Worm (Caenorhabditis elegans) whole organism, early embryonic: ENCODE results near the gene F20D6.8.

Experiments
- B0310.2 ChIP-seq: sonication (generic microtip); optimal IDR thresholded peaks from 2 replicates; lab custom pipeline; 2016; ENCODE audit warnings: mild to moderate bottlenecking, missing genetic modification characterization, missing compliant biosample characterization
- F13C5.2 ChIP-seq: sonication (generic microtip); optimal IDR thresholded peaks from 2 replicates; lab custom pipeline; 2017; ENCODE audit warnings: mild to moderate bottlenecking, missing genetic modification characterization, inconsistent platforms, missing compliant biosample characterization
- aly-1 ChIP-seq: sonication (generic microtip); optimal IDR thresholded peaks from 2 replicates; lab custom pipeline; 2016; ENCODE audit warnings: missing genetic modification characterization, missing compliant biosample characterization
- ama-1 ChIP-seq: fragments of 150-350 bp; optimal IDR thresholded peaks from 2 replicates; lab custom pipeline; 2014
- ceh-13 ChIP-seq: fragments of 200-800 bp; sonication (Bioruptor generic); optimal IDR thresholded peaks from 2 replicates; lab custom pipeline; 2018; ENCODE audit warnings: mild to moderate bottlenecking, missing genetic modification characterization, missing compliant biosample characterization
- ceh-36 ChIP-seq: sonication (generic microtip); optimal IDR thresholded peaks from 2 replicates; lab custom pipeline; 2016; ENCODE audit warnings: missing genetic modification characterization, inconsistent platforms, missing compliant biosample characterization
- ets-7 ChIP-seq: sonication (generic microtip); optimal IDR thresholded peaks from 2 replicates; lab custom pipeline; 2016; ENCODE audit warnings: missing genotype, missing genetic modification characterization, missing compliant biosample characterization
- flt-1 ChIP-seq: fragments of 200-800 bp; sonication (Bioruptor generic); IDR thresholded peaks from 2 replicates; pipeline ENCODE4 v1.3.6; 2022; ENCODE audit warnings: missing genetic modification characterization, missing compliant biosample characterization
- hmbx-1 ChIP-seq: sonication (generic microtip); optimal IDR thresholded peaks from 2 replicates; lab custom pipeline; 2016; ENCODE audit warnings: mild to moderate bottlenecking, missing genetic modification characterization, missing compliant biosample characterization
- hmg-4 ChIP-seq: fragments of 200-800 bp; sonication (Bioruptor generic); optimal IDR thresholded peaks from 2 replicates; lab custom pipeline; 2018; ENCODE audit warnings: mild to moderate bottlenecking, missing genetic modification characterization, missing compliant biosample characterization
- hnd-1 ChIP-seq: sonication (generic microtip); optimal IDR thresholded peaks from 2 replicates; lab custom pipeline; 2016; ENCODE audit warnings: missing genetic modification characterization, missing compliant biosample characterization
- pes-1 ChIP-seq: fragments of 200-800 bp; sonication (Bioruptor generic); IDR thresholded peaks from 2 replicates; pipeline ENCODE4 v1.3.6; 2022; ENCODE audit warnings: missing genetic modification reagents, missing genetic modification characterization, missing compliant biosample characterization
- scrt-1 ChIP-seq: fragments of 200-800 bp; sonication (Bioruptor generic); IDR thresholded peaks from 2 replicates; pipeline ENCODE4 v1.3.6; 2022; ENCODE audit warnings: missing genetic modification characterization, missing compliant biosample characterization
- sea-1 ChIP-seq: fragments of 200-800 bp; sonication (Bioruptor generic); conservative IDR thresholded peaks from 2 replicates; pipeline ENCODE4 v1.3.6; 2022; ENCODE audit warnings: missing genetic modification characterization, missing compliant biosample characterization
- tbx-11 ChIP-seq: fragments of 200-800 bp; sonication (Bioruptor generic); IDR thresholded peaks from 2 replicates; pipeline ENCODE4 v1.3.6; 2022; ENCODE audit warnings: missing genetic modification characterization, missing compliant biosample characterization
- tbx-37 ChIP-seq: fragments of 200-800 bp; sonication (Bioruptor generic); conservative IDR thresholded peaks from 2 replicates; pipeline ENCODE4 v1.3.6; 2022; ENCODE audit warnings: missing genetic modification reagents, missing genetic modification characterization, missing compliant biosample characterization
- tra-4 ChIP-seq: sonication (generic microtip); optimal IDR thresholded peaks from 2 replicates; lab custom pipeline; 2017; ENCODE audit warnings: missing genetic modification characterization, missing compliant biosample characterization

The F20D6.8 gene

ce11 chrV:8155743-8156142, 12.3 kb downstream of the F20D6.8 start:
- TF ChIP-seq F13C5.2 (tag; lab: Kevin White, UChicago) (no peak), pes-1 (GFP tag; lab: Robert Waterston, UW) (no peak), hnd-1 (tag; lab: Kevin White, UChicago) (no peak), sea-1 (GFP tag; lab: Robert Waterston, UW) (no peak)

- TF ChIP-seq hmg-4 = no peak
- TF ChIP-seq tbx-11 = no peak
- TF ChIP-seq ceh-36 (tag; lab: Kevin White, UChicago) = no peak
- no peak for TF ChIP-seq B0310.2 (tag; lab: Kevin White, UChicago)
- TF ChIP-seq tra-4 (tag; lab: Kevin White, UChicago) = no peak
- TF ChIP-seq hnd-1 (tag; lab: Kevin White, UChicago) = no peak
- TF ChIP-seq F13C5.2 (tag; lab: Kevin White, UChicago) = no peak
- TF ChIP-seq hmbx-1 (tag; lab: Kevin White, UChicago) = no peak
- no peak for TF ChIP-seq ama-1
- TF ChIP-seq scrt-1 (GFP tag; lab: Robert Waterston, UW) = no peak
- no peak for TF ChIP-seq aly-1 (tag; lab: Kevin White, UChicago)
- no peak for TF ChIP-seq ets-7 (tag; lab: Kevin White, UChicago)
- TF ChIP-seq ceh-13 (GFP tag; lab: Kevin White, UChicago) = no peak
- no peak for TF ChIP-seq sea-1 (GFP tag; lab: Robert Waterston, UW)
- TF ChIP-seq flt-1 (GFP tag; lab: Robert Waterston, UW) = no peak
- no peak for TF ChIP-seq tbx-37 (GFP tag; lab: Robert Waterston, UW)
- TF ChIP-seq pes-1 (GFP tag; lab: Robert Waterston, UW) = no peak
Measured at ce11 chrV:8145329-8145728, 22.7 kb downstream of the F20D6.8 start, which contains the start of gene D1014.13. Gene D1014.13, plus strand, starts transcription at chrV:8145629.

- TF ChIP-seq hmbx-1 (tag; lab: Kevin White, UChicago) (no peak), hmg-4 (no peak), hnd-1 (tag; lab: Kevin White, UChicago) (no peak), tra-4 (tag; lab: Kevin White, UChicago) (no peak), aly-1 (tag; lab: Kevin White, UChicago) (no peak), ama-1 (no peak), scrt-1 (GFP tag; lab: Robert Waterston, UW) (no peak), ceh-13 (GFP tag; lab: Kevin White, UChicago) (no peak), tbx-11 (no peak), F13C5.2 (tag; lab: Kevin White, UChicago) (no peak), B0310.2 (tag; lab: Kevin White, UChicago) (no peak), ceh-36 (tag; lab: Kevin White, UChicago) (no peak), flt-1 (GFP tag; lab: Robert Waterston, UW) (no peak), pes-1 (GFP tag; lab: Robert Waterston, UW) (no peak), tbx-37 (GFP tag; lab: Robert Waterston, UW) (no peak), sea-1 (GFP tag; lab: Robert Waterston, UW) (no peak), ets-7 (tag; lab: Kevin White, UChicago) (no peak)
Measured at ce11 chrV:8144515-8144914, 23.6 kb downstream of the F20D6.8 start.

- TF ChIP-seq hmg-4 (no peak), ets-7 (tag; lab: Kevin White, UChicago) (no peak), ama-1 (no peak), sea-1 (GFP tag; lab: Robert Waterston, UW) (no peak), hnd-1 (tag; lab: Kevin White, UChicago) (no peak), ceh-36 (tag; lab: Kevin White, UChicago) (no peak), flt-1 (GFP tag; lab: Robert Waterston, UW) (no peak), ceh-13 (GFP tag; lab: Kevin White, UChicago) (no peak), aly-1 (tag; lab: Kevin White, UChicago) (no peak), B0310.2 (tag; lab: Kevin White, UChicago) (no peak), pes-1 (GFP tag; lab: Robert Waterston, UW) (no peak), tbx-11 (no peak), hmbx-1 (tag; lab: Kevin White, UChicago) (no peak), tra-4 (tag; lab: Kevin White, UChicago) (no peak), tbx-37 (GFP tag; lab: Robert Waterston, UW) (no peak), scrt-1 (GFP tag; lab: Robert Waterston, UW) (no peak), F13C5.2 (tag; lab: Kevin White, UChicago) (no peak)
Measured at ce11 chrV:8143605-8144004, 24.5 kb downstream of the F20D6.8 start, which contains the start of gene D1014.2. Gene D1014.2, plus strand, starts transcription at chrV:8143905.

ce11 chrV:8132926-8133325, 35.1 kb downstream of the F20D6.8 start, which contains the start of gene D1014.4:
Gene D1014.4, plus strand, starts transcription at chrV:8133226.
- TF ChIP-seq hnd-1 (tag; lab: Kevin White, UChicago) = no peak
- no peak for TF ChIP-seq ceh-36 (tag; lab: Kevin White, UChicago)
- TF ChIP-seq sea-1 (GFP tag; lab: Robert Waterston, UW) = no peak

- no peak for TF ChIP-seq aly-1 (tag; lab: Kevin White, UChicago)
- TF ChIP-seq tra-4 (tag; lab: Kevin White, UChicago) = no peak
- no peak for TF ChIP-seq hmbx-1 (tag; lab: Kevin White, UChicago)
- TF ChIP-seq ceh-36 (tag; lab: Kevin White, UChicago) = no peak
- no peak for TF ChIP-seq ceh-13 (GFP tag; lab: Kevin White, UChicago)
- TF ChIP-seq hmg-4 = no peak
Measured at ce11 chrV:8131628-8132027, 36.4 kb downstream of the F20D6.8 start.

ce11 chrV:8130812-8131211, 37.3 kb downstream of the F20D6.8 start:
- TF ChIP-seq aly-1 (tag; lab: Kevin White, UChicago) (no peak), pes-1 (GFP tag; lab: Robert Waterston, UW) (no peak), B0310.2 (tag; lab: Kevin White, UChicago) (no peak), tbx-11 (no peak), F13C5.2 (tag; lab: Kevin White, UChicago) (no peak), sea-1 (GFP tag; lab: Robert Waterston, UW) (no peak), hmg-4 (no peak), scrt-1 (GFP tag; lab: Robert Waterston, UW) (no peak), hnd-1 (tag; lab: Kevin White, UChicago) (no peak), flt-1 (GFP tag; lab: Robert Waterston, UW) (no peak), hmbx-1 (tag; lab: Kevin White, UChicago) (no peak), tbx-37 (GFP tag; lab: Robert Waterston, UW) (no peak), ets-7 (tag; lab: Kevin White, UChicago) (no peak), ceh-36 (tag; lab: Kevin White, UChicago) (no peak), ceh-13 (GFP tag; lab: Kevin White, UChicago) (no peak), ama-1 (no peak), tra-4 (tag; lab: Kevin White, UChicago) (no peak)
